Worm (Caenorhabditis elegans) whole organism, L4 larva: ENCODE measurements around the gene acy-4.

Experiments used
- D1046.2 ChIP-seq: fragments of 200-800 bp; sonication (Bioruptor generic); IDR thresholded peaks from 2 replicates; pipeline ENCODE4 v1.3.6; 2022; ENCODE audit warnings: missing genetic modification characterization, missing compliant biosample characterization
- R02D3.7 ChIP-seq: fragments of 150-350 bp; sonication (generic microtip); optimal IDR thresholded peaks from 3 replicates; lab custom pipeline; 2014; ENCODE audit warnings: missing biosample characterization, missing genetic modification characterization
- T20F7.1 ChIP-seq: fragments of 200-800 bp; sonication (Bioruptor generic); optimal IDR thresholded peaks from 2 replicates; lab custom pipeline; 2018; ENCODE audit warnings: mild to moderate bottlenecking, missing genetic modification characterization, missing compliant biosample characterization
- Y48G9A.11 ChIP-seq: fragments of 200-800 bp; sonication (Bioruptor generic); IDR thresholded peaks from 2 replicates; pipeline ENCODE4 v1.3.6; 2022; ENCODE audit warnings: missing genetic modification reagents, missing genetic modification characterization, missing compliant biosample characterization
- Y75B8A.6 ChIP-seq: fragments of 200-800 bp; sonication (Bioruptor generic); IDR thresholded peaks from 2 replicates; pipeline ENCODE4 v1.3.6; 2022; ENCODE audit warnings: missing genetic modification reagents, missing genetic modification characterization, missing compliant biosample characterization
- ZK337.2 ChIP-seq: fragments of 200-800 bp; sonication (Bioruptor generic); IDR thresholded peaks from 2 replicates; pipeline ENCODE4 v1.3.6; 2022; ENCODE audit warnings: missing genetic modification reagents, missing genetic modification characterization, missing compliant biosample characterization
- ZK546.5 ChIP-seq, 2 experiments: sonication (generic microtip); optimal IDR thresholded peaks; 2 replicates each; lab custom pipeline; 2017; ENCODE audit warnings: missing biosample characterization in 2 of 2, missing genetic modification characterization in 2 of 2
- aha-1 ChIP-seq: fragments of 150-350 bp; peaks from one replicate; lab custom pipeline; 2014; ENCODE audit warnings: missing biosample characterization, missing genetic modification characterization
- aly-2 ChIP-seq: sonication (generic microtip); optimal IDR thresholded peaks from 2 replicates; lab custom pipeline; 2018; ENCODE audit warnings: missing biosample characterization, missing genetic modification characterization
- ama-1 ChIP-seq: fragments of 150-350 bp; optimal IDR thresholded peaks from 2 replicates; lab custom pipeline; 2014; ENCODE audit warnings: inconsistent platforms, mixed read lengths
- attf-4 ChIP-seq: sonication (generic microtip); optimal IDR thresholded peaks from 3 replicates; lab custom pipeline; 2017; ENCODE audit warnings: missing biosample characterization, missing genetic modification characterization
- daf-19 ChIP-seq: fragments of 200-800 bp; sonication (Bioruptor generic); conservative IDR thresholded peaks from 2 replicates; pipeline ENCODE4 v1.3.6; 2022; ENCODE audit warnings: missing genetic modification characterization, missing compliant biosample characterization
- dmd-8 ChIP-seq: fragments of 200-800 bp; sonication (Bioruptor generic); IDR thresholded peaks from 2 replicates; pipeline ENCODE4 v1.3.6; 2022; ENCODE audit warnings: missing genetic modification characterization, missing compliant biosample characterization
- duxl-1 ChIP-seq: sonication (generic microtip); optimal IDR thresholded peaks from 2 replicates; lab custom pipeline; 2016; ENCODE audit warnings: mild to moderate bottlenecking, missing genetic modification characterization, moderate library complexity, missing compliant biosample characterization; ENCODE audit not compliant: poor library complexity
- fkh-10 ChIP-seq: fragments of 150-350 bp; optimal IDR thresholded peaks from 2 replicates; lab custom pipeline; 2014; ENCODE audit warnings: missing biosample characterization, missing genetic modification reagents, missing genetic modification characterization
- hlh-11 ChIP-seq: fragments of 200-800 bp; sonication (Bioruptor generic); optimal IDR thresholded peaks from 2 replicates; lab custom pipeline; 2018; ENCODE audit warnings: mild to moderate bottlenecking, missing genetic modification characterization, missing compliant biosample characterization
- hlh-30 ChIP-seq: sonication (generic microtip); optimal IDR thresholded peaks from 2 replicates; lab custom pipeline; 2017; ENCODE audit warnings: antibody characterized with exemption, mild to moderate bottlenecking, missing genetic modification characterization, missing compliant biosample characterization; ENCODE audit not compliant: insufficient read depth
- hmg-1.1 ChIP-seq: fragments of 200-800 bp; sonication (Bioruptor generic); IDR thresholded peaks from 2 replicates; pipeline ENCODE4 v1.3.6; 2022; ENCODE audit warnings: missing genetic modification reagents, missing genetic modification characterization, missing compliant biosample characterization
- lim-7 ChIP-seq: fragments of 200-800 bp; sonication (Bioruptor generic); IDR thresholded peaks from 2 replicates; pipeline ENCODE4 v1.3.6; 2022; ENCODE audit warnings: missing genetic modification characterization, missing compliant biosample characterization
- lin-13 ChIP-seq: fragments of 150-350 bp; optimal IDR thresholded peaks from 2 replicates; lab custom pipeline; 2014; ENCODE audit warnings: missing biosample characterization, missing genetic modification reagents, missing genetic modification characterization
- lin-15B ChIP-seq: fragments of 150-350 bp; sonication (generic microtip); optimal IDR thresholded peaks from 3 replicates; lab custom pipeline; 2014; ENCODE audit warnings: missing biosample characterization, missing genetic modification characterization
- lir-3 ChIP-seq: sonication (generic microtip); optimal IDR thresholded peaks from 2 replicates; lab custom pipeline; 2016; ENCODE audit warnings: mild to moderate bottlenecking, missing genetic modification characterization, missing compliant biosample characterization
- mes-2 ChIP-seq: sonication (generic microtip); optimal IDR thresholded peaks from 2 replicates; lab custom pipeline; 2016; ENCODE audit warnings: missing genotype, mild to moderate bottlenecking, missing genetic modification characterization, missing compliant biosample characterization; ENCODE audit not compliant: poor library complexity, severe bottlenecking
- mxl-2 ChIP-seq: fragments of 200-800 bp; sonication (Bioruptor generic); conservative IDR thresholded peaks from 2 replicates; pipeline ENCODE4 v1.3.6; 2022; ENCODE audit warnings: missing genetic modification reagents, missing genetic modification characterization, missing compliant biosample characterization
- nhr-10 ChIP-seq: fragments of 150-350 bp; optimal IDR thresholded peaks from 2 replicates; lab custom pipeline; 2014; ENCODE audit warnings: missing biosample characterization, missing genetic modification characterization
- nhr-28 ChIP-seq: fragments of 150-350 bp; optimal IDR thresholded peaks from 2 replicates; lab custom pipeline; 2014; ENCODE audit warnings: missing biosample characterization, missing genetic modification characterization
- nhr-41 ChIP-seq: fragments of 200-800 bp; sonication (Bioruptor generic); IDR thresholded peaks from 2 replicates; pipeline ENCODE4 v1.3.6; 2022; ENCODE audit warnings: missing genetic modification reagents, missing genetic modification characterization, missing compliant biosample characterization
- nhr-48 ChIP-seq: sonication (generic microtip); optimal IDR thresholded peaks from 2 replicates; lab custom pipeline; 2016; ENCODE audit warnings: mild to moderate bottlenecking, missing genetic modification characterization, missing compliant biosample characterization
- nhr-6 ChIP-seq: fragments of 150-350 bp; optimal IDR thresholded peaks from 2 replicates; lab custom pipeline; 2014; ENCODE audit warnings: missing biosample characterization, missing genetic modification characterization
- nhr-77 ChIP-seq: fragments of 150-350 bp; optimal IDR thresholded peaks from 2 replicates; lab custom pipeline; 2014; ENCODE audit warnings: missing biosample characterization, missing genetic modification characterization
- pqm-1 ChIP-seq: sonication (generic microtip); optimal IDR thresholded peaks from 2 replicates; lab custom pipeline; 2017; ENCODE audit warnings: missing biosample characterization, missing genetic modification characterization
- sdz-12 ChIP-seq: fragments of 200-800 bp; sonication (Bioruptor generic); optimal IDR thresholded peaks from 2 replicates; lab custom pipeline; 2018; ENCODE audit warnings: mild to moderate bottlenecking, missing genetic modification characterization, missing compliant biosample characterization
- set-16 ChIP-seq: fragments of 200-800 bp; sonication (Bioruptor generic); IDR thresholded peaks from 2 replicates; pipeline ENCODE4 v1.3.6; 2022; ENCODE audit warnings: missing genetic modification reagents, missing genetic modification characterization, missing compliant biosample characterization
- snpc-1.2 ChIP-seq: fragments of 200-800 bp; sonication (Bioruptor generic); IDR thresholded peaks from 2 replicates; pipeline ENCODE4 v1.3.6; 2022; ENCODE audit warnings: missing genetic modification reagents, missing genetic modification characterization, missing compliant biosample characterization
- snpc-4 ChIP-seq: fragments of 150-350 bp; optimal IDR thresholded peaks from 2 replicates; lab custom pipeline; 2014; ENCODE audit warnings: missing biosample characterization, missing genetic modification characterization
- spr-1 ChIP-seq: sonication (generic microtip); optimal IDR thresholded peaks from 2 replicates; lab custom pipeline; 2016; ENCODE audit warnings: mild to moderate bottlenecking, missing genetic modification characterization, missing compliant biosample characterization
- unc-62 ChIP-seq, 3 experiments: fragments of 150-350 bp in 1 of 3; sonication (generic microtip); optimal IDR thresholded peaks in 2 of 3; peaks in 1 of 3; 1 replicate in 1 of 3; 2 replicates in 2 of 3; lab custom pipeline; 2014 to 2017; ENCODE audit warnings: missing biosample characterization in 3 of 3, missing genetic modification characterization in 3 of 3, missing genetic modification reagents in 3 of 3, missing genotype in 1 of 3
- zag-1 ChIP-seq: fragments of 150-350 bp; optimal IDR thresholded peaks from 2 replicates; lab custom pipeline; 2014; ENCODE audit warnings: missing biosample characterization, missing genetic modification characterization
- zip-2 ChIP-seq: fragments of 150-350 bp; optimal IDR thresholded peaks from 2 replicates; lab custom pipeline; 2014; ENCODE audit warnings: missing biosample characterization, missing genetic modification characterization

Gene acy-4

DNA sequence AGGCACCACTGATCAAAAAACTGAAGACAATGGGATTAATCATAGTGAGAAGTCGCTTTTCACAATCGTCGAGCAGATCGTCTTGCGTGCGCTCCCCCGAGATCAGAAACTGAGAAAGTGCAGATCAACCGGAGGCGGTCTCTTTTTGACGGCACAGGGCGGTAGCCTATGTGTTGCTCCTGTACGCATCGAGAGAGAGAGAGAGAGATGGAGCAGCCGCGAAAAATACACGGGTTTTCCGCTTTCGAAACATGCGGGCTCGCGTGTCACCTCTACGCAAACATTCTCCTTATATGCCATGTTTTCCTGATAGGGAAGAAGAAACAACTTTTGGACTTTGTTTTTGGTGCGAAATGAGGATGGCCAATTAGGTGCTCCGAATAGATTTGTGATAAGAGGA, 17.6 kb downstream of the acy-4 start, which contains the start of gene lrpc-1:
Gene lrpc-1 (minus strand): TSS at position 101 of the 400 bp plus-strand sequence.
- TF ChIP-seq lin-13 (GFP tag; lab: Kevin White, UChicago) = no peak
- TF ChIP-seq ZK337.2 (GFP tag; lab: Robert Waterston, UW) = no peak
- TF ChIP-seq lir-3 (tag; lab: Kevin White, UChicago) = no peak
- no peak for TF ChIP-seq daf-19 (GFP tag; lab: Robert Waterston, UW)
- TF ChIP-seq nhr-41 (GFP tag; lab: Robert Waterston, UW) = no peak
- no peak for TF ChIP-seq mxl-2 (GFP tag; lab: Robert Waterston, UW)
- no peak for TF ChIP-seq ZK546.5 (tag; optimal IDR thresholded peaks at IDR 0.05; lab: Kevin White, UChicago)
- no peak for TF ChIP-seq Y75B8A.6
- no peak for TF ChIP-seq hmg-1.1

DNA sequence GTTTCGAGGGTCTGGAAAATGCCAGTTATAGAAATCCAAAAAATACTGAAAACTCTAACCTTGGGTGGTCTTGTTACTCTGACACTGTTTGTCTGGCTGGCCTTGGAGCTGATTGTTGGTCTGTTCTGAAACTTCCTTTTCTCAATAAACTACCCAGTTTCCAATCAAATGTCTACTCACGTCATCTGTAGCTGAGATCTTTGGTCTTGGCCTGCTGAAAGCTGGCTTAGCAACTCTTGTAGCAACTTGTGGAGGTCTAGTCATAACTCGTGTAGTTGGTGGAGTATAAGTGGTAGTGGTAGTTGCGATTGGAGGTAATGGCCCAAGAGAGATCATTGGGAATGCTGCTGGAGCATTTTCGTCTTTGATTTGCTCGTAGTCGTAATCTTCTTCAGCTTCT, 20.5 kb downstream of the acy-4 start:
- TF ChIP-seq zag-1 (tag; lab: Kevin White, UChicago) (no peak), unc-62 (GFP tag; optimal IDR thresholded peaks at IDR 0.05 in 1 of 2; lab: Kevin White, UChicago) (peak in 1 of 2 experiments; percentile 91), unc-62 (tag; optimal IDR thresholded peaks at IDR 0.05; lab: Kevin White, UChicago) (no peak)

DNA sequence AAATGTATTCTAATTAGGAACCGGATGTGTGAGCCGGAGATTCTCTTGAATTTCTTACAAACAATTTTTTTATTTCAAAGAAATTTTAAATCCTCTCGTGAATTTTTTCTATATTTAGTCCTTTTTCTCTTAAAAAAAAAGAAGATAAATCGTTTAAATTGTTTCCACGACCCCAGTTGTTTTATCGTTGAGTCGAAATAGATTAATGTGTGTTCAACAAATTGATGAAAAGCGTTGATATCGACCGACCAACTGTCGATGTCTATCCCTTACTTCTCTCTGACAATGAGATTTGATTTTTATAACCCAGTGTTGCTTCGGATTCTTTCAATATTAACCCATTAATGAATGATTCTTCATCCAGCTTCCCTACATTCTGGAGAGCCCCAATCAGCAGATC, 24.4 kb downstream of the acy-4 start, which contains the start of gene CD4.1:
Gene CD4.1 (plus strand): TSS at position 301 of the 400 bp plus-strand sequence.
- no peak for TF ChIP-seq duxl-1 (tag; lab: Kevin White, UChicago)
- no peak for TF ChIP-seq T20F7.1 (GFP tag; lab: Kevin White, UChicago)
- no peak for TF ChIP-seq dmd-8 (GFP tag; lab: Robert Waterston, UW)
- no peak for TF ChIP-seq hlh-30 (tag; lab: Kevin White, UChicago)
- TF ChIP-seq sdz-12 (GFP tag; lab: Kevin White, UChicago) = no peak
- TF ChIP-seq mes-2 = no peak
- TF ChIP-seq snpc-1.2 (GFP tag; lab: Robert Waterston, UW) = no peak
- no peak for TF ChIP-seq spr-1
- no peak for TF ChIP-seq aly-2 (tag; lab: Kevin White, UChicago)
- TF ChIP-seq pqm-1 (tag; lab: Kevin White, UChicago) = no peak
- no peak for TF ChIP-seq lim-7 (GFP tag; lab: Robert Waterston, UW)
- no peak for TF ChIP-seq hlh-11 (tag; lab: Kevin White, UChicago)
- no peak for TF ChIP-seq attf-4 (tag; lab: Kevin White, UChicago)
- no peak for TF ChIP-seq nhr-48 (tag; lab: Kevin White, UChicago)
- TF ChIP-seq nhr-41 (GFP tag; lab: Robert Waterston, UW) = no peak
- TF ChIP-seq nhr-10 (tag; lab: Kevin White, UChicago) = no peak

DNA sequence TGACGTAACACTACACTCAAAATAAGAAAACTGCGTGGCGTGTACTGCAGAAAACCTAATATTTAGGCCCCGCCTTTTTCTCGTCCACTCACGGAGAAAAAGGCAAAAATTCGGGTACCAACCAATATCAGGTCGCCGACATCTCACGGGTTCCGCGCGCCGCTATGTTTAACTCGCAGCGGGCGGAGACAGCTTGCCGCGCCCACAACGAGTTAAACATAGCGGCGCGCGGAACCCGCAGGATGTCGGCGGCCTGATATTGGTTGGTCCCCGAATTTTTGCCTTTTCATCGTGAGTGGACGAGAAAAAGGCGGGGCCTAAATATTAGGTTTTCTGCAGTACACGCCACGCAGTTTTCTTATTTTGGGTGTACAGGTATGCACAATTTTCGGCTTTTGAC, 28.3 kb downstream of the acy-4 start:
- TF ChIP-seq aha-1 (tag; lab: Kevin White, UChicago) (peak; percentile 28), set-16 (GFP tag; lab: Robert Waterston, UW) (peak; percentile 28; the same call in 1 of the 2 replicates)

DNA sequence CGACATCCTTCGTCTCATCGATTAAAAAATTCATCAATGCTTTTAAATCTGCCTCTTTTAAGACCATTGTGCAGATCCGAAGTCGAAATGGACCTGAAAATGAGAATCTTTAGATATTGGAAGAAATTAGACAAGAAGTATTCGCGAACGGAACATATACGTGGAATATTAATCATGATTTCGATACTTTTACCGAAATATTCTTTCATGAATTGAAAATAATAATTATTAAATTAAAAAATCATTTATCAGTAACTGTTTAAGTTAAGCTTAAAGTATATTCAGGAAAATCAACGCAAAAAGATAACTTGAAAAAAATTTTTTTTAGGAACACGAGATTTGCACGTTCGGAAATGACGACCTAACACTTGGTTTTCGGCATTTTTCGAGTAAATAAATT, 29.4 kb downstream of the acy-4 start, which contains the start of gene CD4.8:
Gene CD4.8 (minus strand): TSS at position 101 of the 400 bp plus-strand sequence.
- no peak for TF ChIP-seq nhr-28 (tag; lab: Kevin White, UChicago)
- TF ChIP-seq Y48G9A.11 (GFP tag; lab: Robert Waterston, UW) = no peak
- no peak for TF ChIP-seq lin-15B (tag; lab: Kevin White, UChicago)
- no peak for TF ChIP-seq nhr-77 (tag; lab: Kevin White, UChicago)
- TF ChIP-seq D1046.2 (GFP tag; lab: Robert Waterston, UW) = no peak
- no peak for TF ChIP-seq fkh-10 (GFP tag; lab: Kevin White, UChicago)
- no peak for TF ChIP-seq ama-1 (lab: Kevin White, UChicago)
- TF ChIP-seq R02D3.7 (tag; lab: Kevin White, UChicago) = no peak
- TF ChIP-seq snpc-4 (tag; lab: Kevin White, UChicago) = no peak
- no peak for TF ChIP-seq nhr-6
- TF ChIP-seq aly-2 (tag; lab: Kevin White, UChicago) = no peak
- no peak for TF ChIP-seq zip-2
- TF ChIP-seq, all 104 proteins: peak for 0
